Worm (Caenorhabditis elegans): ENCODE data around the gene cwf-19L1.
"Not testable (repeated sequence)": the region's sequence is repeated elsewhere in the genome, so short reads cannot be mapped to it uniquely, and the experiment has no call there.

ce11 chrV:6069968-6070367, 37.7 kb upstream of the cwf-19L1 start, which contains the start of gene fbxa-214:
- not testable (repeated sequence) for TF ChIP-seq nhr-28 (tag; optimal IDR thresholded peaks at IDR 0.05); unc-62 (GFP tag; optimal IDR thresholded peaks at IDR 0.05); unc-39 (tag; optimal IDR thresholded peaks at IDR 0.05); sem-2 (GFP tag; optimal IDR thresholded peaks at IDR 0.05)

All from whole organism, mixed stage, embryonic.